Fruit fly (Drosophila melanogaster) whole organism, pupa: ENCODE data around the gene nmo.

ENCODE experiments used
- CG10348 ChIP-seq: fragments of 200-800 bp; sonication (Bioruptor generic); IDR thresholded peaks from 2 replicates; pipeline ENCODE4 v1.3.6; 2022; ENCODE audit warnings: missing biosample characterization, missing genetic modification characterization
- CG12605 ChIP-seq: fragments of 200-800 bp; sonication (Bioruptor generic); IDR thresholded peaks from 2 replicates; pipeline ENCODE4 v1.3.6; 2022; ENCODE audit warnings: missing biosample characterization, missing genetic modification characterization
- CG13204 ChIP-seq: fragments of 200-800 bp; sonication (Bioruptor generic); optimal IDR thresholded peaks from 2 replicates; lab custom pipeline; 2018; ENCODE audit warnings: missing biosample characterization, mild to moderate bottlenecking, missing genetic modification characterization, moderate library complexity
- CG14655 ChIP-seq: fragments of 200-800 bp; sonication (Bioruptor generic); optimal IDR thresholded peaks from 3 replicates; lab custom pipeline; 2017; ENCODE audit warnings: mild to moderate bottlenecking, missing biosample characterization, missing genetic modification reagents, missing genetic modification characterization
- CG15710 ChIP-seq: fragments of 200-800 bp; sonication (Bioruptor generic); optimal IDR thresholded peaks from 2 replicates; lab custom pipeline; 2018; ENCODE audit warnings: missing biosample characterization, mild to moderate bottlenecking, missing genetic modification characterization, moderate library complexity
- CG17806 ChIP-seq: fragments of 200-800 bp; sonication (Bioruptor generic); optimal IDR thresholded peaks from 2 replicates; lab custom pipeline; 2018; ENCODE audit warnings: missing biosample characterization, mild to moderate bottlenecking, missing genetic modification characterization, moderate library complexity
- CG32121 ChIP-seq: fragments of 200-800 bp; sonication (Bioruptor generic); IDR thresholded peaks from 2 replicates; pipeline ENCODE4 v1.3.6; 2022; ENCODE audit warnings: missing biosample characterization, missing genetic modification characterization
- CG34367 ChIP-seq: fragments of 200-800 bp; sonication (Bioruptor generic); optimal IDR thresholded peaks from 2 replicates; lab custom pipeline; 2018; ENCODE audit warnings: missing biosample characterization, mild to moderate bottlenecking, missing genetic modification characterization
- CG4496 ChIP-seq: fragments of 200-800 bp; sonication (Bioruptor generic); IDR thresholded peaks from 3 replicates; pipeline ENCODE4 v1.3.6; 2022; ENCODE audit warnings: missing biosample characterization, missing genetic modification characterization
- CG8159 ChIP-seq: fragments of 200-800 bp; sonication (Bioruptor generic); optimal IDR thresholded peaks from 3 replicates; lab custom pipeline; 2018; ENCODE audit warnings: missing biosample characterization, mild to moderate bottlenecking, missing genetic modification characterization, moderate library complexity
- CG8301 ChIP-seq: fragments of 200-800 bp; sonication (Bioruptor generic); optimal IDR thresholded peaks from 2 replicates; lab custom pipeline; 2018; ENCODE audit warnings: missing biosample characterization, mild to moderate bottlenecking, missing genetic modification characterization
- CG9948 ChIP-seq: fragments of 200-800 bp; sonication (Bioruptor generic); optimal IDR thresholded peaks from 2 replicates; lab custom pipeline; 2018; ENCODE audit warnings: missing biosample characterization, mild to moderate bottlenecking, missing genetic modification characterization, moderate library complexity
- D1 ChIP-seq: fragments of 200-800 bp; sonication (Bioruptor generic); optimal IDR thresholded peaks from 2 replicates; lab custom pipeline; 2018; ENCODE audit warnings: missing biosample characterization, mild to moderate bottlenecking, missing genetic modification characterization, moderate library complexity
- EcR ChIP-seq: fragments of 200-800 bp; sonication (Bioruptor generic); optimal IDR thresholded peaks from 3 replicates; lab custom pipeline; 2019; ENCODE audit warnings: missing biosample characterization, missing genetic modification characterization, mild to moderate bottlenecking, moderate library complexity, missing genetic modification reagents
- Ets98B ChIP-seq: fragments of 200-800 bp; sonication (Bioruptor generic); IDR thresholded peaks from 2 replicates; pipeline ENCODE4 v1.3.6; 2022; ENCODE audit warnings: missing biosample characterization, missing genetic modification characterization
- Pif1A ChIP-seq: fragments of 200-800 bp; sonication (Bioruptor generic); optimal IDR thresholded peaks from 3 replicates; lab custom pipeline; 2016; ENCODE audit warnings: missing biosample characterization, missing genetic modification characterization
- Pif1B ChIP-seq: fragments of 200-800 bp; sonication (Bioruptor generic); optimal IDR thresholded peaks from 3 replicates; lab custom pipeline; 2016; ENCODE audit warnings: missing biosample characterization, missing genetic modification characterization
- Snoo ChIP-seq: fragments of 200-800 bp; sonication (Bioruptor generic); optimal IDR thresholded peaks from 3 replicates; lab custom pipeline; 2017; ENCODE audit warnings: missing biosample characterization, mild to moderate bottlenecking, missing genetic modification characterization, inconsistent platforms
- fd96Ca ChIP-seq: fragments of 200-800 bp; sonication (Bioruptor generic); IDR thresholded peaks from 3 replicates; pipeline ENCODE4 v1.3.6; 2022; ENCODE audit warnings: missing biosample characterization, missing genetic modification characterization
- gl ChIP-seq: fragments of 200-800 bp; sonication (Bioruptor generic); optimal IDR thresholded peaks from 2 replicates; lab custom pipeline; 2018; ENCODE audit warnings: missing biosample characterization, mild to moderate bottlenecking, missing genetic modification characterization
- rn ChIP-seq: fragments of 200-800 bp; sonication (Bioruptor generic); IDR thresholded peaks from 2 replicates; pipeline ENCODE4 v1.3.6; 2022; ENCODE audit warnings: missing biosample characterization, missing genetic modification characterization

nmo gene

dm6 chr3L:7940558-7941238, 38.1 kb upstream of the nmo start:
- TF ChIP-seq CG13204 (GFP tag; lab: Kevin White, UChicago), result no peak
- TF ChIP-seq CG12605 (GFP tag; lab: Robert Waterston, UW), result no peak
- TF ChIP-seq CG9948, result no peak
- TF ChIP-seq Pif1B (GFP tag; lab: Kevin White, UChicago), result no peak
- TF ChIP-seq fd96Ca (GFP tag; lab: Robert Waterston, UW), result no peak
- no peak for TF ChIP-seq Pif1A (GFP tag; lab: Kevin White, UChicago)
- no peak for TF ChIP-seq gl (tag; lab: Kevin White, UChicago)
- TF ChIP-seq CG17806 (tag; lab: Kevin White, UChicago), result no peak
- no peak for TF ChIP-seq CG8159 (tag; lab: Kevin White, UChicago)
- TF ChIP-seq D1 (tag; lab: Kevin White, UChicago), result no peak
- TF ChIP-seq CG14655 (GFP tag; lab: Kevin White, UChicago), result no peak
- TF ChIP-seq EcR (GFP tag; lab: Kevin White, UChicago), result no peak
- no peak for TF ChIP-seq CG4496 (GFP tag; lab: Robert Waterston, UW)
- TF ChIP-seq rn (GFP tag; lab: Robert Waterston, UW), result no peak

- TF ChIP-seq rn (GFP tag; lab: Robert Waterston, UW) (no peak), CG13204 (GFP tag; lab: Kevin White, UChicago) (no peak), CG8301 (tag; lab: Kevin White, UChicago) (no peak), CG32121 (GFP tag; lab: Robert Waterston, UW) (no peak), CG34367 (no peak), Pif1B (GFP tag; lab: Kevin White, UChicago) (no peak), fd96Ca (GFP tag; lab: Robert Waterston, UW) (no peak), CG10348 (GFP tag; lab: Robert Waterston, UW) (no peak), CG4496 (GFP tag; lab: Robert Waterston, UW) (no peak), CG12605 (GFP tag; lab: Robert Waterston, UW) (no peak), CG9948 (no peak), EcR (GFP tag; lab: Kevin White, UChicago) (no peak)
- TF ChIP-seq, all 21 proteins: peak for 0
Observed at dm6 chr3L:7941514-7941913, 37.3 kb upstream of the nmo start.

dm6 chr3L:7942403-7942952, 36.4 kb upstream of the nmo start:
- no peak for TF ChIP-seq EcR (GFP tag; lab: Kevin White, UChicago)

dm6 chr3L:7943046-7943445, 35.8 kb upstream of the nmo start:
- TF ChIP-seq rn (GFP tag; lab: Robert Waterston, UW) (no peak), Ets98B (GFP tag; lab: Robert Waterston, UW) (no peak), gl (tag; lab: Kevin White, UChicago) (no peak), CG4496 (GFP tag; lab: Robert Waterston, UW) (no peak), CG10348 (GFP tag; lab: Robert Waterston, UW) (no peak), CG32121 (GFP tag; lab: Robert Waterston, UW) (no peak), D1 (tag; lab: Kevin White, UChicago) (no peak), CG9948 (no peak)

- TF ChIP-seq Pif1A (GFP tag; lab: Kevin White, UChicago), result no peak
- no peak for TF ChIP-seq CG14655 (GFP tag; lab: Kevin White, UChicago)
- TF ChIP-seq CG10348 (GFP tag; lab: Robert Waterston, UW), result no peak
- TF ChIP-seq gl (tag; lab: Kevin White, UChicago), result no peak
- no peak for TF ChIP-seq rn (GFP tag; lab: Robert Waterston, UW)
- TF ChIP-seq Ets98B (GFP tag; lab: Robert Waterston, UW), result no peak
Observed at dm6 chr3L:7943950-7944349, 34.9 kb upstream of the nmo start.

dm6 chr3L:7946222-7946621, 32.6 kb upstream of the nmo start, which contains the start of gene CG43880:
TSS of gene CG43880 (minus strand) at chr3L:7946322.
- TF ChIP-seq CG8159 (tag; lab: Kevin White, UChicago) (no peak), rn (GFP tag; lab: Robert Waterston, UW) (no peak), Snoo (tag; lab: Kevin White, UChicago) (no peak), Pif1B (GFP tag; lab: Kevin White, UChicago) (no peak), CG34367 (no peak), CG9948 (no peak), CG15710 (tag; lab: Kevin White, UChicago) (no peak), Ets98B (GFP tag; lab: Robert Waterston, UW) (no peak), CG10348 (GFP tag; lab: Robert Waterston, UW) (no peak), Pif1A (GFP tag; lab: Kevin White, UChicago) (no peak), CG32121 (GFP tag; lab: Robert Waterston, UW) (no peak)
